Fruit fly (Drosophila melanogaster) whole organism, embryonic: ENCODE results near the gene CG42727.

Experiments used
- Ada2b ChIP-seq: fragments of 200-800 bp; sonication (Bioruptor generic); IDR thresholded peaks from 2 replicates; pipeline ENCODE4 v1.3.6; 2022; ENCODE audit warnings: missing biosample characterization, missing genetic modification characterization
- Antp ChIP-seq: fragments of 200-800 bp; sonication (Bioruptor generic); optimal IDR thresholded peaks from 3 replicates; lab custom pipeline; 2016; ENCODE audit warnings: missing biosample characterization, missing genetic modification characterization
- Atf3 ChIP-seq: fragments of 200-800 bp; sonication (Bioruptor generic); optimal IDR thresholded peaks from 3 replicates; lab custom pipeline; 2016; ENCODE audit warnings: missing biosample characterization, missing genetic modification characterization
- CG10147 ChIP-seq: fragments of 200-800 bp; sonication (Bioruptor generic); optimal IDR thresholded peaks from 2 replicates; lab custom pipeline; 2019; ENCODE audit warnings: missing biosample characterization, mild to moderate bottlenecking, missing genetic modification characterization, moderate library complexity
- CG12219 ChIP-seq: fragments of 200-800 bp; sonication (Bioruptor generic); optimal IDR thresholded peaks from 3 replicates; lab custom pipeline; 2018; ENCODE audit warnings: missing biosample characterization, mild to moderate bottlenecking, missing genetic modification characterization
- CG12236 ChIP-seq: fragments of 200-800 bp; sonication (Bioruptor generic); optimal IDR thresholded peaks from 2 replicates; lab custom pipeline; 2016; ENCODE audit warnings: missing biosample characterization, missing genetic modification characterization
- CG12659 ChIP-seq: fragments of 200-800 bp; sonication (Bioruptor generic); optimal IDR thresholded peaks from 3 replicates; lab custom pipeline; 2017; ENCODE audit warnings: mild to moderate bottlenecking, missing biosample characterization, missing genetic modification reagents, missing genetic modification characterization
- CG12769 ChIP-seq: fragments of 200-800 bp; sonication (Bioruptor generic); optimal IDR thresholded peaks from 2 replicates; lab custom pipeline; 2019; ENCODE audit warnings: missing biosample characterization, mild to moderate bottlenecking, missing genetic modification characterization, moderate library complexity
- CG13775 ChIP-seq: fragments of 200-800 bp; sonication (Bioruptor generic); optimal IDR thresholded peaks from 3 replicates; lab custom pipeline; 2017; ENCODE audit warnings: missing biosample characterization, mild to moderate bottlenecking, missing genetic modification characterization
- CG14441 ChIP-seq: fragments of 200-800 bp; sonication (Bioruptor generic); IDR thresholded peaks from 2 replicates; pipeline ENCODE4 v1.3.6; 2022; ENCODE audit warnings: missing biosample characterization, missing genetic modification characterization
- CG18011 ChIP-seq: fragments of 200-800 bp; sonication (Bioruptor generic); optimal IDR thresholded peaks from 2 replicates; lab custom pipeline; 2017; ENCODE audit warnings: missing biosample characterization, missing genetic modification characterization, mild to moderate bottlenecking, moderate library complexity, missing genotype
- CG30403 ChIP-seq: fragments of 200-800 bp; sonication (Bioruptor generic); optimal IDR thresholded peaks from 3 replicates; lab custom pipeline; 2016; ENCODE audit warnings: missing biosample characterization, missing genetic modification characterization
- CG33557 ChIP-seq: fragments of 200-800 bp; sonication (Bioruptor generic); optimal IDR thresholded peaks from 2 replicates; lab custom pipeline; 2019; ENCODE audit warnings: missing biosample characterization, mild to moderate bottlenecking, missing genetic modification characterization, moderate library complexity
- CG6654 ChIP-seq: fragments of 200-800 bp; sonication (Bioruptor generic); optimal IDR thresholded peaks from 2 replicates; lab custom pipeline; 2017; ENCODE audit warnings: missing biosample characterization, mild to moderate bottlenecking, missing genetic modification characterization
- CG7963 ChIP-seq: fragments of 200-800 bp; sonication (Bioruptor generic); IDR thresholded peaks from 3 replicates; pipeline ENCODE4 v1.3.6; 2022; ENCODE audit warnings: missing biosample characterization, missing genetic modification characterization; ENCODE audit not compliant: partially characterized antibody
- D19A ChIP-seq: fragments of 200-800 bp; optimal IDR thresholded peaks from 3 replicates; lab custom pipeline; 2019; ENCODE audit warnings: missing biosample characterization, mild to moderate bottlenecking, missing genetic modification characterization, moderate library complexity
- Doc3 ChIP-seq: fragments of 200-800 bp; sonication (Bioruptor generic); IDR thresholded peaks from 3 replicates; pipeline ENCODE4 v1.3.6; 2022; ENCODE audit warnings: missing biosample characterization, missing genetic modification characterization; ENCODE audit not compliant: partially characterized antibody
- Gsc ChIP-seq: fragments of 200-800 bp; sonication (Bioruptor generic); IDR thresholded peaks from 2 replicates; pipeline ENCODE4 v1.3.6; 2022; ENCODE audit warnings: missing biosample characterization, missing genetic modification characterization
- Hmx ChIP-seq: fragments of 200-800 bp; sonication (Bioruptor generic); optimal IDR thresholded peaks from 2 replicates; lab custom pipeline; 2016; ENCODE audit warnings: missing biosample characterization, missing genetic modification characterization
- Mad ChIP-seq: fragments of 200-800 bp; sonication (Bioruptor generic); optimal IDR thresholded peaks from 2 replicates; lab custom pipeline; 2016; ENCODE audit warnings: missing biosample characterization, missing genetic modification characterization
- Myb ChIP-seq: fragments of 200-800 bp; sonication (Bioruptor generic); optimal IDR thresholded peaks from 2 replicates; lab custom pipeline; 2016; ENCODE audit warnings: missing biosample characterization, missing genetic modification characterization
- Spps ChIP-seq: fragments of 200-800 bp; sonication (Bioruptor generic); optimal IDR thresholded peaks from 2 replicates; lab custom pipeline; 2018; ENCODE audit warnings: missing biosample characterization, mild to moderate bottlenecking, missing genetic modification characterization
- Stat92E ChIP-seq, 3 experiments: fragments of >200 bp in 2 of 3; fragments of 200-800 bp in 1 of 3; sonication (Bioruptor generic) in 1 of 3; optimal IDR thresholded peaks; 2 replicates each; lab custom pipeline; 2017 to 2019; ENCODE audit warnings: missing biosample characterization in 3 of 3, missing genetic modification characterization in 3 of 3, mild to moderate bottlenecking in 1 of 3, moderate library complexity in 1 of 3
- amos ChIP-seq: fragments of 200-800 bp; sonication (Bioruptor generic); IDR thresholded peaks from 2 replicates; pipeline ENCODE4 v1.3.6; 2022; ENCODE audit warnings: missing biosample characterization, missing genetic modification characterization; ENCODE audit not compliant: partially characterized antibody
- cad ChIP-seq: fragments of >200 bp; optimal IDR thresholded peaks from 2 replicates; lab custom pipeline; 2017; ENCODE audit warnings: missing biosample characterization, missing genetic modification characterization
- cg ChIP-seq: fragments of 200-800 bp; sonication (Bioruptor generic); optimal IDR thresholded peaks from 3 replicates; lab custom pipeline; 2019; ENCODE audit warnings: missing biosample characterization, mild to moderate bottlenecking, missing genetic modification characterization, moderate library complexity
- crp ChIP-seq, 2 experiments: fragments of 200-800 bp; sonication (Bioruptor generic); optimal IDR thresholded peaks; 2 replicates in 1 of 2; 3 replicates in 1 of 2; lab custom pipeline; 2017; ENCODE audit warnings: missing biosample characterization in 2 of 2, missing genetic modification characterization in 2 of 2, mild to moderate bottlenecking in 1 of 2, moderate library complexity in 1 of 2
- dan ChIP-seq: fragments of 200-800 bp; sonication (Bioruptor generic); IDR thresholded peaks from 2 replicates; pipeline ENCODE4 v1.3.6; 2022; ENCODE audit warnings: missing biosample characterization, missing genetic modification characterization
- danr ChIP-seq: fragments of 200-800 bp; sonication (Bioruptor generic); IDR thresholded peaks from 2 replicates; pipeline ENCODE4 v1.3.6; 2022; ENCODE audit warnings: missing biosample characterization, missing genetic modification characterization
- dm ChIP-seq: fragments of 200-800 bp; sonication (Bioruptor generic); optimal IDR thresholded peaks from 3 replicates; lab custom pipeline; 2016; ENCODE audit warnings: missing biosample characterization, missing genetic modification characterization
- en ChIP-seq: fragments of 200-800 bp; sonication (Bioruptor generic); optimal IDR thresholded peaks from 2 replicates; lab custom pipeline; 2016; ENCODE audit warnings: missing biosample characterization, missing genetic modification characterization
- fd102C ChIP-seq: fragments of 200-800 bp; sonication (Bioruptor generic); optimal IDR thresholded peaks from 2 replicates; lab custom pipeline; 2018; ENCODE audit warnings: missing biosample characterization, mild to moderate bottlenecking, missing genetic modification characterization, moderate library complexity
- gfzf ChIP-seq: fragments of 200-800 bp; sonication (Bioruptor generic); optimal IDR thresholded peaks from 2 replicates; lab custom pipeline; 2016; ENCODE audit warnings: missing biosample characterization, mild to moderate bottlenecking, missing genetic modification characterization, moderate library complexity
- grn ChIP-seq: fragments of 200-800 bp; sonication (Bioruptor generic); optimal IDR thresholded peaks from 3 replicates; lab custom pipeline; 2017; ENCODE audit warnings: missing biosample characterization, missing genetic modification characterization
- her ChIP-seq: fragments of 200-800 bp; sonication (Bioruptor generic); optimal IDR thresholded peaks from 2 replicates; lab custom pipeline; 2016; ENCODE audit warnings: missing biosample characterization, missing genetic modification characterization
- jigr1 ChIP-seq: fragments of 200-800 bp; sonication (Bioruptor generic); IDR thresholded peaks from 3 replicates; pipeline ENCODE4 v1.3.6; 2022; ENCODE audit warnings: missing biosample characterization, missing genetic modification characterization
- jing ChIP-seq: fragments of 200-800 bp; sonication (Bioruptor generic); optimal IDR thresholded peaks from 2 replicates; lab custom pipeline; 2018; ENCODE audit warnings: missing biosample characterization, mild to moderate bottlenecking, missing genetic modification characterization
- lilli ChIP-seq: fragments of 200-800 bp; sonication (Bioruptor generic); optimal IDR thresholded peaks from 3 replicates; lab custom pipeline; 2016; ENCODE audit warnings: missing biosample characterization, missing genetic modification characterization
- lola ChIP-seq, 3 experiments: fragments of >200 bp in 2 of 3; fragments of 200-800 bp in 1 of 3; sonication (Bioruptor generic) in 1 of 3; optimal IDR thresholded peaks; 2 replicates each; lab custom pipeline; 2017 to 2019; ENCODE audit warnings: missing biosample characterization in 3 of 3, missing genetic modification characterization in 3 of 3, mild to moderate bottlenecking in 1 of 3, moderate library complexity in 1 of 3
- mam ChIP-seq: fragments of 200-800 bp; sonication (Bioruptor generic); optimal IDR thresholded peaks from 3 replicates; lab custom pipeline; 2016; ENCODE audit warnings: missing biosample characterization, missing genetic modification characterization
- nerfin-1 ChIP-seq: fragments of 200-800 bp; sonication (Bioruptor generic); optimal IDR thresholded peaks from 3 replicates; lab custom pipeline; 2019; ENCODE audit warnings: missing biosample characterization, mild to moderate bottlenecking, missing genetic modification characterization, moderate library complexity
- nerfin-2 ChIP-seq: fragments of 200-800 bp; sonication (Bioruptor generic); IDR thresholded peaks from 2 replicates; pipeline ENCODE4 v1.3.6; 2022; ENCODE audit warnings: missing biosample characterization, missing genetic modification characterization; ENCODE audit not compliant: partially characterized antibody
- nom ChIP-seq: fragments of 200-800 bp; sonication (Bioruptor generic); optimal IDR thresholded peaks from 2 replicates; lab custom pipeline; 2017; ENCODE audit warnings: missing biosample characterization, missing genetic modification characterization, mild to moderate bottlenecking, moderate library complexity, missing genetic modification reagents
- onecut ChIP-seq: fragments of 200-800 bp; sonication (Bioruptor generic); IDR thresholded peaks from 2 replicates; pipeline ENCODE4 v1.3.6; 2022; ENCODE audit warnings: missing biosample characterization, missing genetic modification characterization
- ranshi ChIP-seq: fragments of 200-800 bp; sonication (Bioruptor generic); IDR thresholded peaks from 2 replicates; pipeline ENCODE4 v1.3.6; 2022; ENCODE audit warnings: missing biosample characterization, missing genetic modification characterization
- tll ChIP-seq, 2 experiments: fragments of 200-800 bp in 1 of 2; fragments of >200 bp in 1 of 2; sonication (Bioruptor generic) in 1 of 2; optimal IDR thresholded peaks; 2 replicates each; lab custom pipeline; 2017 to 2019; ENCODE audit warnings: missing biosample characterization in 2 of 2, missing genetic modification characterization in 2 of 2, mild to moderate bottlenecking in 1 of 2, moderate library complexity in 1 of 2
- unpg ChIP-seq: fragments of 200-800 bp; sonication (Bioruptor generic); optimal IDR thresholded peaks from 3 replicates; lab custom pipeline; 2018; ENCODE audit warnings: missing biosample characterization, mild to moderate bottlenecking, missing genetic modification characterization, moderate library complexity
- wor ChIP-seq: fragments of 200-800 bp; sonication (Bioruptor generic); IDR thresholded peaks from 2 replicates; pipeline ENCODE4 v1.3.6; 2022; ENCODE audit warnings: missing biosample characterization, missing genetic modification characterization
- z ChIP-seq: fragments of 200-800 bp; sonication (Bioruptor generic); IDR thresholded peaks from 3 replicates; pipeline ENCODE4 v1.3.6; 2022; ENCODE audit warnings: missing biosample characterization, missing genetic modification characterization
- zen2 ChIP-seq: fragments of 200-800 bp; sonication (Bioruptor generic); IDR thresholded peaks from 3 replicates; pipeline ENCODE4 v1.3.6; 2022; ENCODE audit warnings: missing biosample characterization, missing genetic modification characterization; ENCODE audit not compliant: partially characterized antibody

Gene CG42727

dm6 chr3R:15346018-15346383 lies 1.8 kb upstream of the CG42727 start, which contains the start of the genes Surf4 and CG31301 (continued):
- TF ChIP-seq fd102C (GFP tag; lab: Kevin White, UChicago): no peak
- TF ChIP-seq Mad (GFP tag; lab: Kevin White, UChicago): no peak
- no peak for TF ChIP-seq Atf3
- TF ChIP-seq CG7963 (GFP tag; lab: Robert Waterston, UW): peak; percentile 76
- no peak for TF ChIP-seq Antp
- TF ChIP-seq CG12219 (GFP tag; lab: Kevin White, UChicago): no peak
- TF ChIP-seq cg (GFP tag; lab: Kevin White, UChicago): no peak
- TF ChIP-seq ranshi: no peak
- no peak for TF ChIP-seq Hmx (GFP tag; lab: Kevin White, UChicago)
- TF ChIP-seq CG13775: no peak
- peak; percentile 53; the same call in 2 of the 3 replicates for TF ChIP-seq Doc3
- peak in 1 of 2 experiments; percentile 52 for TF ChIP-seq crp (GFP tag; optimal IDR thresholded peaks at IDR 0.05; lab: Kevin White, UChicago)
- TF ChIP-seq unpg (GFP tag; lab: Kevin White, UChicago): peak; percentile 6
- no peak for TF ChIP-seq dan
- TF ChIP-seq cad (GFP tag; lab: Kevin White, UChicago): no peak
- TF ChIP-seq Myb (GFP tag; lab: Kevin White, UChicago): peak; percentile 18
- TF ChIP-seq wor (GFP tag; lab: Robert Waterston, UW): no peak
- TF ChIP-seq CG12769 (tag; lab: Kevin White, UChicago): no peak
- no peak for TF ChIP-seq en
- TF ChIP-seq onecut (GFP tag; lab: Robert Waterston, UW): 0 out of 2 replicates have a peak, but pooled peaks have one; percentile 10
- no peak for TF ChIP-seq CG12236 (GFP tag; lab: Kevin White, UChicago)
- no peak for TF ChIP-seq CG14441 (GFP tag; lab: Robert Waterston, UW)
- peak; percentile 74 for TF ChIP-seq amos
- TF ChIP-seq CG10147: no peak
- no peak for TF ChIP-seq CG33557 (GFP tag; lab: Kevin White, UChicago)
- no peak for TF ChIP-seq gfzf (GFP tag; lab: Kevin White, UChicago)
- TF ChIP-seq CG18011 (GFP tag; lab: Kevin White, UChicago): no peak
- TF ChIP-seq tll (GFP tag; optimal IDR thresholded peaks at IDR 0.05; lab: Kevin White, UChicago): no peak
- peak; percentile 5 for TF ChIP-seq lilli (GFP tag; lab: Kevin White, UChicago)
- no peak for TF ChIP-seq D19A
- peak; percentile 77 for TF ChIP-seq nerfin-2
- TF ChIP-seq CG6654 (GFP tag; lab: Kevin White, UChicago): no peak
- no peak for TF ChIP-seq Gsc
- TF ChIP-seq jing (GFP tag; lab: Kevin White, UChicago): no peak
- no peak for TF ChIP-seq CG30403 (GFP tag; lab: Kevin White, UChicago)
- TF ChIP-seq grn (GFP tag; lab: Kevin White, UChicago): no peak
- TF ChIP-seq Ada2b (GFP tag; lab: Robert Waterston, UW): no peak
- TF ChIP-seq nerfin-1 (tag; lab: Kevin White, UChicago): no peak
- no peak for TF ChIP-seq lola (GFP tag; optimal IDR thresholded peaks at IDR 0.05; lab: Kevin White, UChicago)
- TF ChIP-seq z (GFP tag; lab: Robert Waterston, UW): no peak
- TF ChIP-seq her: no peak
- TF ChIP-seq nom (GFP tag; lab: Kevin White, UChicago): no peak
- TF ChIP-seq Spps: no peak
- TF ChIP-seq dm (GFP tag; lab: Kevin White, UChicago): peak; percentile 91
- peak; percentile 77 for TF ChIP-seq zen2
- no peak for TF ChIP-seq mam (GFP tag; lab: Kevin White, UChicago)
- no peak for TF ChIP-seq jigr1
- TF ChIP-seq CG12659 (GFP tag; lab: Kevin White, UChicago): peak; percentile 34
- TF ChIP-seq danr (GFP tag; lab: Robert Waterston, UW): no peak
- no peak for TF ChIP-seq Stat92E (GFP tag; optimal IDR thresholded peaks at IDR 0.05; lab: Kevin White, UChicago)
